Fruit fly (Drosophila melanogaster) Kc167 (cell line): ENCODE measurements around the gene CG3213.

Experiments used
- Myc ChIP-seq: fragments of >200 bp; optimal IDR thresholded peaks from 2 replicates; lab custom pipeline; 2017; ENCODE audit warnings: missing external identifiers
- Sin3A ChIP-seq: fragments of >200 bp; optimal IDR thresholded peaks from 2 replicates; lab custom pipeline; 2018; ENCODE audit warnings: missing external identifiers
- h ChIP-seq: fragments of >200 bp; optimal IDR thresholded peaks from 3 replicates; lab custom pipeline; 2018; ENCODE audit warnings: missing external identifiers
- psq ChIP-seq: fragments of >200 bp; optimal IDR thresholded peaks from 2 replicates; lab custom pipeline; 2017; ENCODE audit warnings: missing external identifiers
- ttk ChIP-seq: sonication (Bioruptor generic); optimal IDR thresholded peaks from 2 replicates; lab custom pipeline; 2017; ENCODE audit warnings: missing external identifiers

- TF ChIP-seq psq (lab: Kevin White, UChicago) (no peak), h (lab: Kevin White, UChicago) (no peak), Sin3A (lab: Kevin White, UChicago) (no peak), ttk (no peak), Myc (lab: Kevin White, UChicago) (no peak)
Observed at dm6 chr2L:3564556-3564955, 45.1 kb upstream of the CG3213 start.
